Worm (Caenorhabditis elegans) whole organism, L4 larva: ENCODE results near the gene hda-1.
A peak's percentile ranks its signal among the peaks of the same experiment; 100 is the strongest.

Experiments
- D1046.2 ChIP-seq: fragments of 200-800 bp; sonication (Bioruptor generic); IDR thresholded peaks from 2 replicates; pipeline ENCODE4 v1.3.6; 2022; ENCODE audit warnings: missing genetic modification characterization, missing compliant biosample characterization
- F49E8.2 ChIP-seq: sonication (generic microtip); optimal IDR thresholded peaks from 2 replicates; lab custom pipeline; 2016; ENCODE audit warnings: missing compliant biosample characterization, mild to moderate bottlenecking, missing genetic modification characterization, borderline replicate concordance
- Y48G9A.11 ChIP-seq: fragments of 200-800 bp; sonication (Bioruptor generic); IDR thresholded peaks from 2 replicates; pipeline ENCODE4 v1.3.6; 2022; ENCODE audit warnings: missing genetic modification reagents, missing genetic modification characterization, missing compliant biosample characterization
- ZK337.2 ChIP-seq: fragments of 200-800 bp; sonication (Bioruptor generic); IDR thresholded peaks from 2 replicates; pipeline ENCODE4 v1.3.6; 2022; ENCODE audit warnings: missing genetic modification reagents, missing genetic modification characterization, missing compliant biosample characterization
- aha-1 ChIP-seq: fragments of 150-350 bp; peaks from one replicate; lab custom pipeline; 2014; ENCODE audit warnings: missing biosample characterization, missing genetic modification characterization
- aly-2 ChIP-seq: sonication (generic microtip); optimal IDR thresholded peaks from 2 replicates; lab custom pipeline; 2018; ENCODE audit warnings: missing biosample characterization, missing genetic modification characterization
- ama-1 ChIP-seq: fragments of 150-350 bp; optimal IDR thresholded peaks from 2 replicates; lab custom pipeline; 2014; ENCODE audit warnings: inconsistent platforms, mixed read lengths
- ceh-28 ChIP-seq: fragments of 150-350 bp; optimal IDR thresholded peaks from 2 replicates; lab custom pipeline; 2014; ENCODE audit warnings: missing biosample characterization, missing genetic modification reagents, missing genetic modification characterization
- ceh-32 ChIP-seq: sonication (generic microtip); optimal IDR thresholded peaks from 2 replicates; lab custom pipeline; 2016; ENCODE audit warnings: mild to moderate bottlenecking, missing genetic modification characterization, missing compliant biosample characterization; ENCODE audit not compliant: poor library complexity
- daf-16 ChIP-seq, 3 experiments: sonication (generic microtip); optimal IDR thresholded peaks; 2 replicates each; lab custom pipeline; 2016 to 2017; ENCODE audit warnings: missing genetic modification characterization in 3 of 3, missing genetic modification reagents in 3 of 3, mild to moderate bottlenecking in 2 of 3, missing compliant biosample characterization in 2 of 3, missing biosample characterization in 1 of 3, moderate library complexity in 1 of 3
- dmd-6 ChIP-seq: fragments of 200-800 bp; sonication (Bioruptor generic); IDR thresholded peaks from 2 replicates; pipeline ENCODE4 v1.3.6; 2022; ENCODE audit warnings: missing genetic modification reagents, missing genetic modification characterization, missing compliant biosample characterization
- dpl-1 ChIP-seq: fragments of 150-350 bp; optimal IDR thresholded peaks from 2 replicates; lab custom pipeline; 2014; ENCODE audit warnings: missing biosample characterization, missing genetic modification reagents, missing genetic modification characterization
- hif-1 ChIP-seq, 2 experiments: sonication (generic microtip); optimal IDR thresholded peaks; 2 replicates each; lab custom pipeline; 2016 to 2017; ENCODE audit warnings: missing compliant biosample characterization in 2 of 2, missing genetic modification characterization in 2 of 2, missing genetic modification reagents in 2 of 2, missing genotype in 2 of 2, mild to moderate bottlenecking in 1 of 2
- hlh-30 ChIP-seq: sonication (generic microtip); optimal IDR thresholded peaks from 2 replicates; lab custom pipeline; 2017; ENCODE audit warnings: antibody characterized with exemption, mild to moderate bottlenecking, missing genetic modification characterization, missing compliant biosample characterization; ENCODE audit not compliant: insufficient read depth
- hmg-1.1 ChIP-seq: fragments of 200-800 bp; sonication (Bioruptor generic); IDR thresholded peaks from 2 replicates; pipeline ENCODE4 v1.3.6; 2022; ENCODE audit warnings: missing genetic modification reagents, missing genetic modification characterization, missing compliant biosample characterization
- lin-1 ChIP-seq: fragments of 200-800 bp; sonication (Bioruptor generic); IDR thresholded peaks from 2 replicates; pipeline ENCODE4 v1.3.6; 2022; ENCODE audit warnings: missing genetic modification reagents, missing genetic modification characterization, missing compliant biosample characterization
- lin-13 ChIP-seq: fragments of 150-350 bp; optimal IDR thresholded peaks from 2 replicates; lab custom pipeline; 2014; ENCODE audit warnings: missing biosample characterization, missing genetic modification reagents, missing genetic modification characterization
- lin-38 ChIP-seq: fragments of 200-800 bp; sonication (Bioruptor generic); IDR thresholded peaks from 2 replicates; pipeline ENCODE4 v1.3.6; 2022; ENCODE audit warnings: missing genetic modification reagents, missing genetic modification characterization, missing compliant biosample characterization
- lsy-2 ChIP-seq, 2 experiments: fragments of 150-350 bp in 1 of 2; sonication (generic microtip) in 1 of 2; optimal IDR thresholded peaks; 2 replicates each; lab custom pipeline; 2014 to 2017; ENCODE audit warnings: missing biosample characterization in 2 of 2, missing genetic modification characterization in 2 of 2
- madf-5 ChIP-seq, 2 experiments: fragments of 200-800 bp; sonication (Bioruptor generic); IDR thresholded peaks; 2 replicates each; pipeline ENCODE4 v1.3.6; 2022; ENCODE audit warnings: missing compliant biosample characterization in 2 of 2, missing genetic modification characterization in 2 of 2
- mdl-1 ChIP-seq, 2 experiments: fragments of 150-350 bp in 1 of 2; sonication (generic microtip) in 1 of 2; optimal IDR thresholded peaks; 2 replicates each; lab custom pipeline; 2014 to 2017; ENCODE audit warnings: missing biosample characterization in 2 of 2, missing genetic modification characterization in 2 of 2
- mep-1 ChIP-seq: fragments of 150-350 bp; sonication (generic microtip); optimal IDR thresholded peaks from 3 replicates; lab custom pipeline; 2014; ENCODE audit warnings: missing biosample characterization, missing genetic modification characterization
- mes-2 ChIP-seq: sonication (generic microtip); optimal IDR thresholded peaks from 2 replicates; lab custom pipeline; 2016; ENCODE audit warnings: missing genotype, mild to moderate bottlenecking, missing genetic modification characterization, missing compliant biosample characterization; ENCODE audit not compliant: poor library complexity, severe bottlenecking
- mxl-3 ChIP-seq: fragments of 200-800 bp; sonication (Bioruptor generic); optimal IDR thresholded peaks from 2 replicates; lab custom pipeline; 2018; ENCODE audit warnings: mild to moderate bottlenecking, missing genetic modification characterization, missing compliant biosample characterization
- nhr-102 ChIP-seq: sonication (generic microtip); optimal IDR thresholded peaks from 2 replicates; lab custom pipeline; 2016; ENCODE audit warnings: mild to moderate bottlenecking, missing genetic modification characterization, moderate library complexity, missing compliant biosample characterization
- nhr-237 ChIP-seq: sonication (generic microtip); optimal IDR thresholded peaks from 2 replicates; lab custom pipeline; 2017; ENCODE audit warnings: missing biosample characterization, missing genetic modification characterization
- nhr-25 ChIP-seq: sonication (generic microtip); optimal IDR thresholded peaks from 2 replicates; lab custom pipeline; 2017; ENCODE audit warnings: missing genetic modification characterization, mild to moderate bottlenecking, missing compliant biosample characterization, antibody characterized with exemption, moderate library complexity, borderline replicate concordance; ENCODE audit not compliant: insufficient read depth
- nhr-28 ChIP-seq: fragments of 150-350 bp; optimal IDR thresholded peaks from 2 replicates; lab custom pipeline; 2014; ENCODE audit warnings: missing biosample characterization, missing genetic modification characterization
- nhr-6 ChIP-seq: fragments of 150-350 bp; optimal IDR thresholded peaks from 2 replicates; lab custom pipeline; 2014; ENCODE audit warnings: missing biosample characterization, missing genetic modification characterization
- nhr-77 ChIP-seq: fragments of 150-350 bp; optimal IDR thresholded peaks from 2 replicates; lab custom pipeline; 2014; ENCODE audit warnings: missing biosample characterization, missing genetic modification characterization
- php-3 ChIP-seq: fragments of 200-800 bp; sonication (Bioruptor generic); IDR thresholded peaks from 2 replicates; pipeline ENCODE4 v1.3.6; 2022; ENCODE audit warnings: missing genetic modification reagents, missing genetic modification characterization, missing compliant biosample characterization
- pqm-1 ChIP-seq: sonication (generic microtip); optimal IDR thresholded peaks from 2 replicates; lab custom pipeline; 2017; ENCODE audit warnings: missing biosample characterization, missing genetic modification characterization
- rbr-2 ChIP-seq: sonication (generic microtip); optimal IDR thresholded peaks from 2 replicates; lab custom pipeline; 2016; ENCODE audit warnings: missing genotype, missing genetic modification characterization, missing compliant biosample characterization
- sdz-12 ChIP-seq: fragments of 200-800 bp; sonication (Bioruptor generic); optimal IDR thresholded peaks from 2 replicates; lab custom pipeline; 2018; ENCODE audit warnings: mild to moderate bottlenecking, missing genetic modification characterization, missing compliant biosample characterization
- set-16 ChIP-seq: fragments of 200-800 bp; sonication (Bioruptor generic); IDR thresholded peaks from 2 replicates; pipeline ENCODE4 v1.3.6; 2022; ENCODE audit warnings: missing genetic modification reagents, missing genetic modification characterization, missing compliant biosample characterization
- vab-7 ChIP-seq: fragments of 200-800 bp; sonication (Bioruptor generic); IDR thresholded peaks from 2 replicates; pipeline ENCODE4 v1.3.6; 2022; ENCODE audit warnings: missing genetic modification reagents, missing genetic modification characterization, missing compliant biosample characterization
- zip-11 ChIP-seq: fragments of 200-800 bp; sonication (Bioruptor generic); IDR thresholded peaks from 2 replicates; pipeline ENCODE4 v1.3.6; 2022; ENCODE audit warnings: missing genetic modification characterization, missing compliant biosample characterization

Gene hda-1

ce11 chrV:14523105-14523504 lies 2.1 kb upstream of the hda-1 start, which contains the start of gene C53A5.2:
Gene C53A5.2, minus strand, starts transcription at chrV:14523205.
- no peak for TF ChIP-seq nhr-25 (tag; lab: Kevin White, UChicago)
- no peak for TF ChIP-seq rbr-2 (tag; lab: Kevin White, UChicago)
- TF ChIP-seq Y48G9A.11, result no peak
- no peak for TF ChIP-seq daf-16 (GFP tag; optimal IDR thresholded peaks at IDR 0.05; lab: Kevin White, UChicago)
- no peak for TF ChIP-seq daf-16 (tag; optimal IDR thresholded peaks at IDR 0.05; lab: Kevin White, UChicago)
- TF ChIP-seq set-16 (GFP tag; lab: Robert Waterston, UW), result no peak

- TF ChIP-seq ceh-28 (tag; lab: Kevin White, UChicago) (no peak), mep-1 (tag; lab: Kevin White, UChicago) (peak; percentile 75), zip-11 (GFP tag; lab: Robert Waterston, UW) (no peak), hlh-30 (peak; percentile 35), aly-2 (no peak), mdl-1 (tag; optimal IDR thresholded peaks at IDR 0.05; lab: Kevin White, UChicago) (no peak), F49E8.2 (tag; lab: Kevin White, UChicago) (no peak), dmd-6 (no peak), lin-1 (GFP tag; lab: Robert Waterston, UW) (no peak), lin-13 (GFP tag; lab: Kevin White, UChicago) (peak; percentile 40), set-16 (GFP tag; lab: Robert Waterston, UW) (no peak), php-3 (no peak), nhr-28 (peak; percentile 59), madf-5 (GFP tag; IDR thresholded peaks at IDR 0.05; lab: Robert Waterston, UW) (no peak), lsy-2 (tag; optimal IDR thresholded peaks at IDR 0.05; lab: Kevin White, UChicago) (peak in 1 of 2 experiments; percentile 66), D1046.2 (no peak), sdz-12 (GFP tag; lab: Kevin White, UChicago) (no peak), nhr-6 (peak; percentile 89), vab-7 (GFP tag; lab: Robert Waterston, UW) (no peak), ama-1 (lab: Kevin White, UChicago) (no peak), mes-2 (tag; lab: Kevin White, UChicago) (peak; percentile 77), nhr-237 (tag; lab: Kevin White, UChicago) (no peak), nhr-77 (peak; percentile 43), daf-16 (GFP tag; optimal IDR thresholded peaks at IDR 0.05; lab: Kevin White, UChicago) (no peak), daf-16 (tag; optimal IDR thresholded peaks at IDR 0.05; lab: Kevin White, UChicago) (peak; percentile 40), rbr-2 (tag; lab: Kevin White, UChicago) (peak; percentile 41), aha-1 (tag; lab: Kevin White, UChicago) (peak; percentile 77), dpl-1 (GFP tag; lab: Kevin White, UChicago) (peak; percentile 53), hmg-1.1 (GFP tag; lab: Robert Waterston, UW) (peak; percentile 45; the same call in 1 of the 2 replicates), ceh-32 (tag; lab: Kevin White, UChicago) (no peak), lin-38 (GFP tag; lab: Robert Waterston, UW) (peak; percentile 62), ZK337.2 (GFP tag; lab: Robert Waterston, UW) (no peak), nhr-102 (no peak), pqm-1 (tag; lab: Kevin White, UChicago) (no peak), hif-1 (tag; optimal IDR thresholded peaks at IDR 0.05; lab: Kevin White, UChicago) (peak in 1 of 2 experiments; percentile 28), mxl-3 (peak; percentile 6)
- TF ChIP-seq, all 104 proteins: peak for 16
These were observed 1.2 kb upstream of the hda-1 start, which contains the start of gene ril-1 for ce11 chrV:14523788-14524582. Gene ril-1, minus strand, starts transcription at chrV:14524129.
